Worm (Caenorhabditis elegans) whole organism, late embryonic: ENCODE results near the gene R08D7.7.
A peak's percentile ranks its signal among the peaks of the same experiment; 100 is the strongest.

Experiments used
- C38D4.7 ChIP-seq: fragments of 200-800 bp; sonication (Bioruptor generic); optimal IDR thresholded peaks from 2 replicates; lab custom pipeline; 2018; ENCODE audit warnings: mild to moderate bottlenecking, missing genetic modification characterization, moderate library complexity, missing compliant biosample characterization
- K02D7.2 ChIP-seq: sonication (generic microtip); optimal IDR thresholded peaks from 2 replicates; lab custom pipeline; 2017; ENCODE audit warnings: mild to moderate bottlenecking, missing genetic modification characterization, missing compliant biosample characterization
- ceh-18 ChIP-seq: sonication (generic microtip); optimal IDR thresholded peaks from 2 replicates; lab custom pipeline; 2016; ENCODE audit warnings: missing genetic modification characterization, missing compliant biosample characterization
- ceh-19 ChIP-seq: fragments of 200-800 bp; sonication (Bioruptor generic); optimal IDR thresholded peaks from 2 replicates; lab custom pipeline; 2018; ENCODE audit warnings: mild to moderate bottlenecking, missing genetic modification characterization, missing compliant biosample characterization
- ceh-22 ChIP-seq: sonication (generic microtip); optimal IDR thresholded peaks from 2 replicates; lab custom pipeline; 2017; ENCODE audit warnings: missing biosample characterization, missing genetic modification characterization
- ceh-30 ChIP-seq: fragments of 150-350 bp; optimal IDR thresholded peaks from 2 replicates; lab custom pipeline; 2014; ENCODE audit warnings: missing biosample characterization, missing genetic modification characterization
- ceh-31 ChIP-seq: sonication (generic microtip); optimal IDR thresholded peaks from 2 replicates; lab custom pipeline; 2016; ENCODE audit warnings: missing genetic modification characterization, missing compliant biosample characterization
- ceh-34 ChIP-seq: sonication (generic microtip); optimal IDR thresholded peaks from 2 replicates; lab custom pipeline; 2016; ENCODE audit warnings: mild to moderate bottlenecking, missing genetic modification characterization, missing compliant biosample characterization
- ceh-45 ChIP-seq: fragments of 200-800 bp; sonication (Bioruptor generic); IDR thresholded peaks from 2 replicates; pipeline ENCODE4 v1.3.6; 2022; ENCODE audit warnings: missing genetic modification reagents, missing genetic modification characterization, missing compliant biosample characterization
- ceh-48 ChIP-seq: sonication (generic microtip); optimal IDR thresholded peaks from 2 replicates; lab custom pipeline; 2016; ENCODE audit warnings: missing genetic modification characterization, inconsistent platforms, missing compliant biosample characterization
- che-1 ChIP-seq: sonication (generic microtip); optimal IDR thresholded peaks from 2 replicates; lab custom pipeline; 2016; ENCODE audit warnings: mild to moderate bottlenecking, missing genetic modification characterization, missing compliant biosample characterization
- elt-4 ChIP-seq: sonication (generic microtip); optimal IDR thresholded peaks from 2 replicates; lab custom pipeline; 2016; ENCODE audit warnings: missing genetic modification characterization, missing compliant biosample characterization
- eyg-1 ChIP-seq: sonication (generic microtip); optimal IDR thresholded peaks from 2 replicates; lab custom pipeline; 2016; ENCODE audit warnings: missing genotype, missing genetic modification characterization, missing compliant biosample characterization
- fkh-6 ChIP-seq: sonication (generic microtip); optimal IDR thresholded peaks from 2 replicates; lab custom pipeline; 2016; ENCODE audit warnings: missing genetic modification characterization, missing compliant biosample characterization
- hlh-15 ChIP-seq: sonication (generic microtip); optimal IDR thresholded peaks from 2 replicates; lab custom pipeline; 2016; ENCODE audit warnings: missing genetic modification characterization, missing compliant biosample characterization
- hlh-30 ChIP-seq: sonication (generic microtip); optimal IDR thresholded peaks from 2 replicates; lab custom pipeline; 2017; ENCODE audit warnings: antibody characterized with exemption, missing genetic modification characterization, missing compliant biosample characterization; ENCODE audit not compliant: insufficient read depth
- lim-6 ChIP-seq: sonication (generic microtip); optimal IDR thresholded peaks from 2 replicates; lab custom pipeline; 2016; ENCODE audit warnings: missing genetic modification characterization, missing compliant biosample characterization
- nfya-1 ChIP-seq: sonication (generic microtip); optimal IDR thresholded peaks from 2 replicates; lab custom pipeline; 2017; ENCODE audit warnings: missing genetic modification characterization, mild to moderate bottlenecking, missing compliant biosample characterization, antibody characterized with exemption, moderate library complexity
- nhr-11 ChIP-seq: fragments of 150-350 bp; optimal IDR thresholded peaks from 2 replicates; lab custom pipeline; 2014; ENCODE audit warnings: missing biosample characterization, missing genetic modification characterization
- nhr-232 ChIP-seq: sonication (generic microtip); optimal IDR thresholded peaks from 2 replicates; lab custom pipeline; 2016; ENCODE audit warnings: missing genetic modification characterization, missing compliant biosample characterization
- npax-4 ChIP-seq: sonication (generic microtip); optimal IDR thresholded peaks from 2 replicates; lab custom pipeline; 2016; ENCODE audit warnings: missing genetic modification characterization, missing compliant biosample characterization
- pat-9 ChIP-seq: fragments of 200-800 bp; sonication (Bioruptor generic); optimal IDR thresholded peaks from 2 replicates; lab custom pipeline; 2018; ENCODE audit warnings: mild to moderate bottlenecking, missing genetic modification characterization, moderate library complexity, missing compliant biosample characterization
- pax-1 ChIP-seq: fragments of 150-350 bp; optimal IDR thresholded peaks from 2 replicates; lab custom pipeline; 2014; ENCODE audit warnings: missing biosample characterization, missing genetic modification characterization
- pha-2 ChIP-seq: sonication (generic microtip); optimal IDR thresholded peaks from 2 replicates; lab custom pipeline; 2017; ENCODE audit warnings: mild to moderate bottlenecking, missing genetic modification characterization, missing compliant biosample characterization
- pha-4 ChIP-seq: fragments of 150-350 bp; optimal IDR thresholded peaks from 2 replicates; lab custom pipeline; 2018; ENCODE audit warnings: missing biosample characterization, missing genetic modification reagents, missing genetic modification characterization
- ref-2 ChIP-seq: sonication (generic microtip); optimal IDR thresholded peaks from 2 replicates; lab custom pipeline; 2016; ENCODE audit warnings: missing genetic modification characterization, missing compliant biosample characterization
- rnt-1 ChIP-seq: sonication (generic microtip); optimal IDR thresholded peaks from 2 replicates; lab custom pipeline; 2016; ENCODE audit warnings: missing genetic modification characterization, missing compliant biosample characterization
- sox-2 ChIP-seq: fragments of 200-800 bp; sonication (Bioruptor generic); IDR thresholded peaks from 2 replicates; pipeline ENCODE4 v1.3.6; 2022; ENCODE audit warnings: missing genetic modification reagents, missing genetic modification characterization, missing compliant biosample characterization
- sox-4 ChIP-seq: sonication (generic microtip); optimal IDR thresholded peaks from 2 replicates; lab custom pipeline; 2017; ENCODE audit warnings: mild to moderate bottlenecking, missing genetic modification characterization, inconsistent platforms, missing compliant biosample characterization
- tbx-2 ChIP-seq: sonication (generic microtip); optimal IDR thresholded peaks from 2 replicates; lab custom pipeline; 2016; ENCODE audit warnings: missing genetic modification characterization, missing compliant biosample characterization
- ttx-3 ChIP-seq: sonication (generic microtip); optimal IDR thresholded peaks from 2 replicates; lab custom pipeline; 2016; ENCODE audit warnings: missing genetic modification reagents, missing genetic modification characterization, missing compliant biosample characterization
- unc-55 ChIP-seq: sonication (generic microtip); optimal IDR thresholded peaks from 2 replicates; lab custom pipeline; 2017; ENCODE audit warnings: missing biosample characterization, missing genetic modification reagents, missing genetic modification characterization
- unc-86 ChIP-seq: sonication (generic microtip); optimal IDR thresholded peaks from 2 replicates; lab custom pipeline; 2016; ENCODE audit warnings: missing genetic modification characterization, missing compliant biosample characterization

R08D7.7 gene

DNA sequence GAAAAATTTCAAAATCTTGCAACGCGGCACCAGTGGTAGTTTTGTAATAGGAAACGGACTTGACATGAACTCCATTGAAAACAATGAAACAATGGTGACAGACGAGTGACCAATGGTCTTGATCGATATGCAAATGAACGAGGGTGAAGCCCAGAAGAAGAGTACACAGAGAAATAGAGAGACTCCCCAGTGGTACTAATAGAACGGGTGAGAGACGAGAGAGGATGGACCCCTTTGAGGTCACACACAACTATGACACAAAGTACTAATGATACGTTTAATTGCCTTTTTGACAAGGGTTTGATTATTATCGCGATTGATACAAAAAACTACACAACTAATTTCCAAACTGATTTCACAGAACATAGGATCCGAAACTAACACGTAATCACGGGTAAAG is 20.2 kb downstream of the R08D7.7 start, which contains the start of gene F59B2.8:
Gene F59B2.8, minus strand, starts transcription at position 151 of the 400 bp plus-strand sequence.
- TF ChIP-seq nhr-232 (tag; lab: Kevin White, UChicago) = no peak
- peak; percentile 39 for TF ChIP-seq ceh-31 (tag; lab: Kevin White, UChicago)
- TF ChIP-seq hlh-15 (tag; lab: Kevin White, UChicago) = no peak
- TF ChIP-seq che-1 (tag; lab: Kevin White, UChicago) = no peak
- no peak for TF ChIP-seq ceh-30 (tag; lab: Kevin White, UChicago)
- TF ChIP-seq ceh-34 (tag; lab: Kevin White, UChicago) = no peak
- TF ChIP-seq ttx-3 = no peak
- no peak for TF ChIP-seq rnt-1 (tag; lab: Kevin White, UChicago)
- peak; percentile 59 for TF ChIP-seq unc-55 (GFP tag; lab: Kevin White, UChicago)
- TF ChIP-seq nfya-1 (tag; lab: Kevin White, UChicago) = peak; percentile 27
- TF ChIP-seq fkh-6 (tag; lab: Kevin White, UChicago) = no peak
- no peak for TF ChIP-seq ceh-22 (tag; lab: Kevin White, UChicago)
- TF ChIP-seq hlh-30 (tag; lab: Kevin White, UChicago) = no peak
- no peak for TF ChIP-seq ceh-18 (tag; lab: Kevin White, UChicago)
- no peak for TF ChIP-seq ceh-19 (GFP tag; lab: Kevin White, UChicago)

DNA sequence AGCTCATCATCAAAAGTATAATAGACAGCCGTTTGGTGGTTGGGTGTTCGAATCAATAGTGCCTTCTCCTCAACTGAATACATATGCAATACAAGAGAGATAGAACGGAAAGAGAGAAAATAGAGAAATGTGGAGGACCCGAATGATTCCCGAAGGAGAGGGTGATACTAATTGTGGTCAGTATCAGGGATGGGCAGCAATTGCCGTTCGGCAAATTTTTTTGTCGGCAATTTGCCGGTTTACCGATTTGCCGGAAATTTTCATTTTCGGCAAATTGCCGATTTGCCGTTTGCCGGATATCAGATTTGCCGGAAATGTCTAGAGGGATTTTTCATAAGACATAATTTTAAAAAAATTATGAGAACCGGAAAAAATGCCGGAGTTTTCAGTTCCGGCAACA is 22.5 kb downstream of the R08D7.7 start, which contains the start of gene F59B2.9:
Gene F59B2.9, minus strand, starts transcription at position 101 of the 400 bp plus-strand sequence.
- TF ChIP-seq unc-86 (tag; lab: Kevin White, UChicago) = no peak
- peak; percentile 9 for TF ChIP-seq ceh-48 (tag; lab: Kevin White, UChicago)

DNA sequence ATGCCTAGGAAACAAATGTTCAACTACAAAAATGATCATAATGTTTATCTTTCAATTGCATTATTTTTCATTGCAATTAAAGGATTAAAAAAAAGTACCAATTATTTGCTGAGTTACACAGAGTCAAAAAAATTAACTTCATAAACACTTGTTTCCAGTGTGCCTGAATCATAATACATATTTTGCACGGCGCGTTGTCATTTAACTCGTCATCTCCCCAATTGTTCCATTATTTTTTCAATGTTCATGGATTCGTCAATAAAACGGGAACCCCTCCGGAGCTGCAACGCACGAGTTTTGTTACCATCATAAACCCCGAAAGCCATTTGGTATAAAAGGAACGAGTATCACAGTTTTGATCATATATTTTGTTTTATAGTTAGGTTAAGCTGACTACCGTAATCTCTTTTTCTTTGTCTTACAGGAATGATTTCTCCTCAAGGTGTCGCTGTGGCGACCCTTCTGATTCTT is 27.4 kb downstream of the R08D7.7 start, which contains the start of gene F59B2.12:
Gene F59B2.12, plus strand, starts transcription at position 421 of the 471 bp plus-strand sequence.
- no peak for TF ChIP-seq ref-2 (tag; lab: Kevin White, UChicago)
- TF ChIP-seq ceh-22 (tag; lab: Kevin White, UChicago) = no peak
- TF ChIP-seq lim-6 (tag; lab: Kevin White, UChicago) = no peak

DNA sequence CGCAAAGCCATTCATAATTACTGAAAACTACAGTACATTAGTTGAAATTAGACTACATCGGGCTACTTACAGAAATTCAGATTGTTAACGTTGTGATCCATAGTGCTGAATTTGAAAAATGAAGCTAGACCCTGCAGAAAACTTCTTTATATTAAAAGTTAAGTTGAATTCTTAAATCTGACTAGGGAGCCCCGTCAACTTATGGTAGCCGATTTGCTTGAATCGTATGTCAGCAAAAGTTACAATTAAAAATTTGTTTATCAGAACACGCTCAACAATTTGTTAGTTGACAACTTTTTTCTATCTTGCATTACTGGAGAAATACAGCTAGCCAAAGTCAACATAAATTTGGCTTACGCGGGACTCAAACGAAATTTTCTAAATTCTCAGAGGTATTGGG is 32.7 kb downstream of the R08D7.7 start, which contains the start of gene F59B2.14:
Gene F59B2.14, minus strand, starts transcription at position 101 of the 400 bp plus-strand sequence.
- no peak for TF ChIP-seq sox-2
- TF ChIP-seq K02D7.2 = no peak
- no peak for TF ChIP-seq eyg-1 (tag; lab: Kevin White, UChicago)
- TF ChIP-seq tbx-2 (tag; lab: Kevin White, UChicago) = no peak
- no peak for TF ChIP-seq pha-4
- no peak for TF ChIP-seq ceh-48 (tag; lab: Kevin White, UChicago)
- no peak for TF ChIP-seq elt-4 (tag; lab: Kevin White, UChicago)

DNA sequence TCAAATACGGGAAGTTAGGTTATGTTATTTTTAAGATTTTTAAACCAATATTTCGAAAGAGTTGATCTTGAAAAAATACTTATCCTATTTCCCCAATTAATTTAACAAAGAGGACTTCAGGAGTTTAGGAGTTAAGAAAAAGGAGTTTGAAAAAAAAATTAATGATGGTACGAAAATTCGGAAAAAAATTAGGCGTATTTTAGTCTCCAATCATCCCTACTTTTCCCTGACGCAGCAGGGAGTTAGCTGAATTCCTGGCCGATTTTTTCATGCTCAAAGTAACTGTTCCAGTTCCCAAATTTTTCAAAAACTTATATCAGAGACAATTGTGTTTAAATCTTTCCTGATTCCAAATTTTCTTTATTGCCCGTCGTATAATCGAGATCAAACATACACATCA is 33.7 kb downstream of the R08D7.7 start:
- TF ChIP-seq nhr-232 (tag; lab: Kevin White, UChicago) (no peak), lim-6 (tag; lab: Kevin White, UChicago) (no peak), sox-2 (no peak)

DNA sequence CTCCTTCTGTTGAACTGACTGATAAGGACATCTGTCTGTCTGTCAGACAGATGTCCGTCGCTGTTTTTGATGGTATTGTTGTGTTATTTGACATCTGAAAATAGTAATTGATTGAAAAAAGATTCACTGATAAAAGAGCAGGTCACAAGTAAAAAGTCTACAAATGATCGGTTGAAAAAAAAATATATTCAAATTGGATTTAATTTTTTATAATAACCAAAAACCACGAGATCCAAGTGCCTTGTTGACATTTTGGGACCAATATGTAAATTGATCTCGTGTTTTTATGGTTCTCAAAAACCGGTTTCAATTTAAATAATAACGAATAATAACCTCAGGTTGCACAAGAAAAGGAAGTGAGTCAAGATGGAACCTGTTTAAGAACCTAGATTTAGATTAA is 37.1 kb downstream of the R08D7.7 start, which contains the start of gene F59B2.13:
Gene F59B2.13, minus strand, starts transcription at position 101 of the 400 bp plus-strand sequence.
- no peak for TF ChIP-seq ceh-45
- no peak for TF ChIP-seq nhr-11 (tag; lab: Kevin White, UChicago)
- TF ChIP-seq npax-4 (tag; lab: Kevin White, UChicago) = no peak
- TF ChIP-seq pat-9 (tag; lab: Kevin White, UChicago) = no peak
- TF ChIP-seq hlh-30 (tag; lab: Kevin White, UChicago) = no peak
- no peak for TF ChIP-seq pax-1 (tag; lab: Kevin White, UChicago)
- TF ChIP-seq C38D4.7 (GFP tag; lab: Kevin White, UChicago) = no peak
- TF ChIP-seq rnt-1 (tag; lab: Kevin White, UChicago) = no peak
- no peak for TF ChIP-seq pha-2 (tag; lab: Kevin White, UChicago)
- TF ChIP-seq sox-4 (tag; lab: Kevin White, UChicago) = no peak
- TF ChIP-seq, all 69 proteins: peak for 0
